Worm (Caenorhabditis elegans): ENCODE results near the gene F59D12.3.

Gene F59D12.3

DNA sequence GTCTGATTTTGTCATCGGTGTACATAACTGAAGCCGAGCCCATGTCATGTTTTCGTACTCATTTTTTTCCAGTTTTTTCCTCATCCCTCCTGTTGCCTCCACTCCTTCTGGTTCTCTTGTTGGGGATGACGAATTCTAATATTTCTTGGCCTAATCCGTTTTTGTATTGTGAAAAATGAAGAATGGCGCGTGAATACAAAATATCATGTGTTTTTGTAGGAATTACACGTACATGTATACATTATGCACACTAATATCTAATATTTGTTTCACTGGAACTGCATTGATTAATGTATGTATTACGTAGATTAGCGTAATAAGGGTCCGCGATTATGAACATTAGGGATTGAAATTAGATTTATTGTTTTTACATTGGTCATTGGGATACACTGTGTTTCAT is 4.9 kb upstream of the F59D12.3 start:
- TF ChIP-seq hlh-26 (GFP tag; conservative IDR thresholded peaks at IDR 0.05) (no peak), hmg-20 (GFP tag; IDR thresholded peaks at IDR 0.05) (no peak), ceh-40 (GFP tag; IDR thresholded peaks at IDR 0.05) (no peak), him-1 (tag; optimal IDR thresholded peaks at IDR 0.05) (no peak), ceh-100 (GFP tag; IDR thresholded peaks at IDR 0.05) (no peak), mes-4 (tag; optimal IDR thresholded peaks at IDR 0.05) (no peak), ZK185.1 (tag; optimal IDR thresholded peaks at IDR 0.05; ENCODE audit: poor library complexity, severe bottlenecking) (no peak), B0336.3 (GFP tag; IDR thresholded peaks at IDR 0.05) (no peak)

DNA sequence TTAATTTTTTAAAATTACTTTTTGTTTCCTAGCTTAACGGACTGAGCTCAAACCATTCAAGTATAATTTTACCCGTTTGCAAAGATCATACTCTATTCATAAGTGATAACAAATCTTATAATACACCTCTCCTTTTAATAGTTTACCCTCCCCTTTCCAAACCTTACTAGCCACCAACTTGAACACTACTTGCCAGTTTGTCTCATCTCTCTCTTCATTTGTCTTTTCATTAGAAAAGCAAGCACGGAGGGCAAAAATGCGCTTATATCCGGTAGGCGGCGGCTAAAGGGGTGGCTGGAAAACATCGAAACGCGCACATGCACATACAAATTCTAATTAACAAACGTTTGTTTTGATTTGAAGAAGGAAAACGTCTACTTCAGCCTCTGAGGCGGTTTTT is 4.2 kb upstream of the F59D12.3 start:
- TF ChIP-seq ama-1 (optimal IDR thresholded peaks at IDR 0.05) (no peak), ama-1 (GFP tag; optimal IDR thresholded peaks at IDR 0.05) (no peak), hsf-1 (GFP tag; IDR thresholded peaks at IDR 0.05) (no peak), F52B5.7 (tag; optimal IDR thresholded peaks at IDR 0.05) (no peak), madf-3 (GFP tag; IDR thresholded peaks at IDR 0.05) (no peak), lir-1 (GFP tag; conservative IDR thresholded peaks at IDR 0.05) (no peak), ets-4 (GFP tag; optimal IDR thresholded peaks at IDR 0.05) (no peak), nfya-1 (tag; optimal IDR thresholded peaks at IDR 0.05; ENCODE audit: borderline replicate concordance, insufficient read depth) (no peak)

DNA sequence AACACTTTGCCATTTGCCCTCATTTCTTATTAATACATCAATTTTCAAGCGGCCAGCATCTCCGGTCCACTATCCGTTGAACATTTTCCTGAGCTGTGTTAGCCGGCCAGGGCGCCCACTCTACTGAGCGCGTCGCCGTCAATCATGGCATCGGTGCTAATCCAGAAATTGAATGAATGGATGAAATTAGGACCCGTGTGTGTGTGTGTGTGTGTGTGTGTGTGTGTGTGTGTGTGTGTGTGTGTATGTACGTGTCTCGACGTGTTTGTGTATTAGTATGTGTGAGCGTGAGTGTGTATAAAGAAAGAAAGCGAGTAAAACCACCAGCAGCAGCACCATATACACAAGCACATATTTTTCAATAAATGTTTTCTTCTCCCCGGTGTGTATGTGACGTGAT is 2.4 kb upstream of the F59D12.3 start:
- TF ChIP-seq sptf-2 (GFP tag; optimal IDR thresholded peaks at IDR 0.05) (no peak), K12H6.12 (tag; optimal IDR thresholded peaks at IDR 0.05) (peak; percentile 39), ceh-27 (GFP tag; optimal IDR thresholded peaks at IDR 0.05) (no peak)

DNA sequence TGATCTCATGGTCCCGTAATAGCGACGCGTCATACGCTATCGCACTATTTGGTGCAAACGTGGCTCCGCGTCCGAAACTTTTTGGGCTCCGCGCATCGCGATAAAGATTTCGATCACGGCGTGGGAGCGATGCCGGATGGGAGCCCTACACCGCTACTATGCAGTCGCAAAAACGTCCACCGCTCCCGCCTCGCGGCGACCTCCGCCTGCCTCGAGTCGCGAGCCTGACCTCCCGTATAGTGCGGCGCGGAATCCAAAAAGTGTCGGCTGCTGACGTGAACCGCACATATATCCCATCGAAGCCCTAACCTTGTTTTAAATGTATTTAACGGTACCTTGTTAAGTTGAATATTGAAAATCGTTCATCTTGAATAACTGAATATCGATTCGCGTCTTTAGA is 341 bp downstream of the F59D12.3 start:
- TF ChIP-seq Y53F4B.3 (GFP tag; IDR thresholded peaks at IDR 0.05) (no peak), dox-1 (GFP tag; IDR thresholded peaks at IDR 0.05) (no peak), rpc-1 (optimal IDR thresholded peaks at IDR 0.05) (no peak), rpc-1 (tag; optimal IDR thresholded peaks at IDR 0.05) (peak; percentile 9), fkh-3 (tag; optimal IDR thresholded peaks at IDR 0.05) (no peak), egrh-3 (GFP tag; IDR thresholded peaks at IDR 0.05) (peak; percentile 63; the same call in 1 of the 2 replicates), zim-3 (tag; optimal IDR thresholded peaks at IDR 0.05) (no peak), lag-1 (GFP tag; IDR thresholded peaks at IDR 0.05) (0 out of 2 replicates have a peak, but pooled peaks have one; percentile 48), hmg-1.2 (GFP tag; IDR thresholded peaks at IDR 0.05) (no peak; the same call in 1 of the 2 replicates), B0019.2 (GFP tag; conservative IDR thresholded peaks at IDR 0.05) (no peak), K11D2.4 (GFP tag; IDR thresholded peaks at IDR 0.05) (no peak), athp-1 (tag; optimal IDR thresholded peaks at IDR 0.05) (no peak), zfh-2 (GFP tag; conservative IDR thresholded peaks at IDR 0.05) (peak; percentile 94), hsf-1 (GFP tag; IDR thresholded peaks at IDR 0.05) (no peak), ama-1 (optimal IDR thresholded peaks at IDR 0.05) (no peak), ama-1 (GFP tag; optimal IDR thresholded peaks at IDR 0.05) (no peak), sea-2 (GFP tag; IDR thresholded peaks at IDR 0.05) (no peak), akir-1 (GFP tag; optimal IDR thresholded peaks at IDR 0.05) (no peak), snpc-3.4 (tag; optimal IDR thresholded peaks at IDR 0.05) (no peak), attf-3 (GFP tag; conservative IDR thresholded peaks at IDR 0.05) (0 out of 2 replicates have a peak, but pooled peaks have one; percentile 8), K12H6.12 (tag; optimal IDR thresholded peaks at IDR 0.05) (no peak), snpc-4 (GFP tag; optimal IDR thresholded peaks at IDR 0.05) (no peak), snpc-4 (tag; optimal IDR thresholded peaks at IDR 0.05) (peak in 2 of 4 experiments; percentile 59 to 76), dpl-1 (GFP tag; optimal IDR thresholded peaks at IDR 0.05) (no peak), F39B2.1 (GFP tag; IDR thresholded peaks at IDR 0.05) (no peak), him-1 (tag; optimal IDR thresholded peaks at IDR 0.05) (no peak), aptf-3 (GFP tag; IDR thresholded peaks at IDR 0.05) (no peak), D2030.7 (GFP tag; IDR thresholded peaks at IDR 0.05) (no peak), nhr-80 (tag; optimal IDR thresholded peaks at IDR 0.05) (no peak), F49E8.2 (tag; optimal IDR thresholded peaks at IDR 0.05; ENCODE audit: insufficient read depth) (no peak), mcd-1 (GFP tag; IDR thresholded peaks at IDR 0.05) (no peak), lin-40 (tag; optimal IDR thresholded peaks at IDR 0.05) (no peak)

All from whole organism, young adult.